Worm (Caenorhabditis elegans) whole organism, late embryonic: ENCODE data around the gene R12B2.3.

Experiments used
- C08G9.2 ChIP-seq: sonication (generic microtip); optimal IDR thresholded peaks from 2 replicates; lab custom pipeline; 2016; ENCODE audit warnings: mild to moderate bottlenecking, missing genetic modification characterization, moderate library complexity, missing compliant biosample characterization
- C38D4.7 ChIP-seq: fragments of 200-800 bp; sonication (Bioruptor generic); optimal IDR thresholded peaks from 2 replicates; lab custom pipeline; 2018; ENCODE audit warnings: mild to moderate bottlenecking, missing genetic modification characterization, moderate library complexity, missing compliant biosample characterization
- K02D7.2 ChIP-seq: sonication (generic microtip); optimal IDR thresholded peaks from 2 replicates; lab custom pipeline; 2017; ENCODE audit warnings: mild to moderate bottlenecking, missing genetic modification characterization, missing compliant biosample characterization
- K09A11.1 ChIP-seq: sonication (generic microtip); optimal IDR thresholded peaks from 2 replicates; lab custom pipeline; 2017; ENCODE audit warnings: antibody characterized with exemption, mild to moderate bottlenecking, missing genetic modification characterization, missing compliant biosample characterization; ENCODE audit not compliant: insufficient read depth
- T23F11.4 ChIP-seq: fragments of 200-800 bp; sonication (Bioruptor generic); optimal IDR thresholded peaks from 2 replicates; lab custom pipeline; 2018; ENCODE audit warnings: mild to moderate bottlenecking, missing genetic modification characterization, missing compliant biosample characterization
- Y22D7AL.16 ChIP-seq: sonication (generic microtip); optimal IDR thresholded peaks from 2 replicates; lab custom pipeline; 2016; ENCODE audit warnings: missing genetic modification characterization, missing compliant biosample characterization
- ahr-1 ChIP-seq: sonication (generic microtip); optimal IDR thresholded peaks from 2 replicates; lab custom pipeline; 2016; ENCODE audit warnings: missing genetic modification characterization, missing compliant biosample characterization
- ceh-18 ChIP-seq: sonication (generic microtip); optimal IDR thresholded peaks from 2 replicates; lab custom pipeline; 2016; ENCODE audit warnings: missing genetic modification characterization, missing compliant biosample characterization
- ceh-19 ChIP-seq: fragments of 200-800 bp; sonication (Bioruptor generic); optimal IDR thresholded peaks from 2 replicates; lab custom pipeline; 2018; ENCODE audit warnings: mild to moderate bottlenecking, missing genetic modification characterization, missing compliant biosample characterization
- ceh-2 ChIP-seq: sonication (generic microtip); optimal IDR thresholded peaks from 2 replicates; lab custom pipeline; 2016; ENCODE audit warnings: missing genotype, missing genetic modification characterization, missing compliant biosample characterization
- ceh-22 ChIP-seq: sonication (generic microtip); optimal IDR thresholded peaks from 2 replicates; lab custom pipeline; 2017; ENCODE audit warnings: missing biosample characterization, missing genetic modification characterization
- ceh-30 ChIP-seq: fragments of 150-350 bp; optimal IDR thresholded peaks from 2 replicates; lab custom pipeline; 2014; ENCODE audit warnings: missing biosample characterization, missing genetic modification characterization
- ceh-45 ChIP-seq: fragments of 200-800 bp; sonication (Bioruptor generic); IDR thresholded peaks from 2 replicates; pipeline ENCODE4 v1.3.6; 2022; ENCODE audit warnings: missing genetic modification reagents, missing genetic modification characterization, missing compliant biosample characterization
- ceh-6 ChIP-seq: fragments of 200-800 bp; sonication (Bioruptor generic); optimal IDR thresholded peaks from 2 replicates; lab custom pipeline; 2018; ENCODE audit warnings: mild to moderate bottlenecking, missing genetic modification characterization, missing compliant biosample characterization
- che-1 ChIP-seq: sonication (generic microtip); optimal IDR thresholded peaks from 2 replicates; lab custom pipeline; 2016; ENCODE audit warnings: mild to moderate bottlenecking, missing genetic modification characterization, missing compliant biosample characterization
- elt-2 ChIP-seq: sonication (generic microtip); optimal IDR thresholded peaks from 2 replicates; lab custom pipeline; 2016; ENCODE audit warnings: missing genetic modification reagents, missing genetic modification characterization, missing compliant biosample characterization
- ets-4 ChIP-seq: sonication (generic microtip); optimal IDR thresholded peaks from 2 replicates; lab custom pipeline; 2016; ENCODE audit warnings: missing genetic modification characterization, missing compliant biosample characterization
- eyg-1 ChIP-seq: sonication (generic microtip); optimal IDR thresholded peaks from 2 replicates; lab custom pipeline; 2016; ENCODE audit warnings: missing genotype, missing genetic modification characterization, missing compliant biosample characterization
- fkh-10 ChIP-seq: fragments of 150-350 bp; optimal IDR thresholded peaks from 2 replicates; lab custom pipeline; 2014; ENCODE audit warnings: missing biosample characterization, missing genetic modification reagents, missing genetic modification characterization
- gmeb-2 ChIP-seq: sonication (generic microtip); optimal IDR thresholded peaks from 2 replicates; lab custom pipeline; 2016; ENCODE audit warnings: missing genetic modification characterization, inconsistent platforms, missing compliant biosample characterization
- hlh-13 ChIP-seq: fragments of 200-800 bp; sonication (Bioruptor generic); optimal IDR thresholded peaks from 2 replicates; lab custom pipeline; 2018; ENCODE audit warnings: mild to moderate bottlenecking, missing genetic modification characterization, missing compliant biosample characterization
- hlh-15 ChIP-seq: sonication (generic microtip); optimal IDR thresholded peaks from 2 replicates; lab custom pipeline; 2016; ENCODE audit warnings: missing genetic modification characterization, missing compliant biosample characterization
- hlh-30 ChIP-seq: sonication (generic microtip); optimal IDR thresholded peaks from 2 replicates; lab custom pipeline; 2017; ENCODE audit warnings: antibody characterized with exemption, missing genetic modification characterization, missing compliant biosample characterization; ENCODE audit not compliant: insufficient read depth
- hlh-8 ChIP-seq: sonication (generic microtip); optimal IDR thresholded peaks from 2 replicates; lab custom pipeline; 2016; ENCODE audit warnings: missing genotype, missing genetic modification characterization, missing compliant biosample characterization
- lin-11 ChIP-seq: fragments of 200-800 bp; sonication (Bioruptor generic); optimal IDR thresholded peaks from 2 replicates; lab custom pipeline; 2018; ENCODE audit warnings: mild to moderate bottlenecking, missing genetic modification characterization, missing compliant biosample characterization
- madf-2 ChIP-seq: sonication (generic microtip); optimal IDR thresholded peaks from 2 replicates; lab custom pipeline; 2017; ENCODE audit warnings: missing genetic modification characterization, missing compliant biosample characterization
- mec-3 ChIP-seq: sonication (generic microtip); optimal IDR thresholded peaks from 2 replicates; lab custom pipeline; 2016; ENCODE audit warnings: borderline replicate concordance, missing genetic modification characterization, missing compliant biosample characterization
- nhr-11 ChIP-seq: fragments of 150-350 bp; optimal IDR thresholded peaks from 2 replicates; lab custom pipeline; 2014; ENCODE audit warnings: missing biosample characterization, missing genetic modification characterization
- nhr-232 ChIP-seq: sonication (generic microtip); optimal IDR thresholded peaks from 2 replicates; lab custom pipeline; 2016; ENCODE audit warnings: missing genetic modification characterization, missing compliant biosample characterization
- odd-2 ChIP-seq: sonication (generic microtip); optimal IDR thresholded peaks from 2 replicates; lab custom pipeline; 2017; ENCODE audit warnings: antibody characterized with exemption, mild to moderate bottlenecking, missing genetic modification characterization, missing compliant biosample characterization
- pag-3 ChIP-seq: sonication (generic microtip); optimal IDR thresholded peaks from 2 replicates; lab custom pipeline; 2016; ENCODE audit warnings: missing compliant biosample characterization, missing genetic modification characterization, borderline replicate concordance
- pat-9 ChIP-seq: fragments of 200-800 bp; sonication (Bioruptor generic); optimal IDR thresholded peaks from 2 replicates; lab custom pipeline; 2018; ENCODE audit warnings: mild to moderate bottlenecking, missing genetic modification characterization, moderate library complexity, missing compliant biosample characterization
- pha-2 ChIP-seq: sonication (generic microtip); optimal IDR thresholded peaks from 2 replicates; lab custom pipeline; 2017; ENCODE audit warnings: mild to moderate bottlenecking, missing genetic modification characterization, missing compliant biosample characterization
- pros-1 ChIP-seq: fragments of 150-350 bp; optimal IDR thresholded peaks from 2 replicates; lab custom pipeline; 2014; ENCODE audit warnings: missing biosample characterization, missing genetic modification reagents, missing genetic modification characterization
- ref-2 ChIP-seq: sonication (generic microtip); optimal IDR thresholded peaks from 2 replicates; lab custom pipeline; 2016; ENCODE audit warnings: missing genetic modification characterization, missing compliant biosample characterization
- rnt-1 ChIP-seq: sonication (generic microtip); optimal IDR thresholded peaks from 2 replicates; lab custom pipeline; 2016; ENCODE audit warnings: missing genetic modification characterization, missing compliant biosample characterization
- sdc-2 ChIP-seq: sonication (generic microtip); optimal IDR thresholded peaks from 2 replicates; lab custom pipeline; 2016; ENCODE audit warnings: missing genotype, missing genetic modification characterization, missing compliant biosample characterization
- syd-9 ChIP-seq: sonication (generic microtip); optimal IDR thresholded peaks from 2 replicates; lab custom pipeline; 2016; ENCODE audit warnings: mild to moderate bottlenecking, missing genetic modification characterization, moderate library complexity, missing compliant biosample characterization
- tbx-7 ChIP-seq: sonication (generic microtip); optimal IDR thresholded peaks from 2 replicates; lab custom pipeline; 2016; ENCODE audit warnings: missing genotype, missing genetic modification characterization, missing compliant biosample characterization
- ttx-3 ChIP-seq: sonication (generic microtip); optimal IDR thresholded peaks from 2 replicates; lab custom pipeline; 2016; ENCODE audit warnings: missing genetic modification reagents, missing genetic modification characterization, missing compliant biosample characterization
- unc-3 ChIP-seq, 2 experiments: fragments of 200-800 bp in 1 of 2; sonication (Bioruptor generic) in 1 of 2; sonication (generic microtip) in 1 of 2; conservative IDR thresholded peaks in 1 of 2; optimal IDR thresholded peaks in 1 of 2; 2 replicates each; pipeline versions ENCODE4 v1.3.6 to Lab custom; 2016 to 2022; ENCODE audit warnings: missing compliant biosample characterization in 2 of 2, missing genetic modification characterization in 2 of 2, missing genetic modification reagents in 1 of 2
- unc-42 ChIP-seq: sonication (generic microtip); optimal IDR thresholded peaks from 2 replicates; lab custom pipeline; 2016; ENCODE audit warnings: missing genotype, missing genetic modification characterization, missing compliant biosample characterization
- unc-55 ChIP-seq: sonication (generic microtip); optimal IDR thresholded peaks from 2 replicates; lab custom pipeline; 2017; ENCODE audit warnings: missing biosample characterization, missing genetic modification reagents, missing genetic modification characterization
- zip-5 ChIP-seq: sonication (generic microtip); optimal IDR thresholded peaks from 2 replicates; lab custom pipeline; 2016; ENCODE audit warnings: missing genetic modification characterization, missing compliant biosample characterization
- ztf-16 ChIP-seq: sonication (generic microtip); optimal IDR thresholded peaks from 2 replicates; lab custom pipeline; 2017; ENCODE audit warnings: missing genetic modification characterization, missing compliant biosample characterization

Gene R12B2.3

DNA sequence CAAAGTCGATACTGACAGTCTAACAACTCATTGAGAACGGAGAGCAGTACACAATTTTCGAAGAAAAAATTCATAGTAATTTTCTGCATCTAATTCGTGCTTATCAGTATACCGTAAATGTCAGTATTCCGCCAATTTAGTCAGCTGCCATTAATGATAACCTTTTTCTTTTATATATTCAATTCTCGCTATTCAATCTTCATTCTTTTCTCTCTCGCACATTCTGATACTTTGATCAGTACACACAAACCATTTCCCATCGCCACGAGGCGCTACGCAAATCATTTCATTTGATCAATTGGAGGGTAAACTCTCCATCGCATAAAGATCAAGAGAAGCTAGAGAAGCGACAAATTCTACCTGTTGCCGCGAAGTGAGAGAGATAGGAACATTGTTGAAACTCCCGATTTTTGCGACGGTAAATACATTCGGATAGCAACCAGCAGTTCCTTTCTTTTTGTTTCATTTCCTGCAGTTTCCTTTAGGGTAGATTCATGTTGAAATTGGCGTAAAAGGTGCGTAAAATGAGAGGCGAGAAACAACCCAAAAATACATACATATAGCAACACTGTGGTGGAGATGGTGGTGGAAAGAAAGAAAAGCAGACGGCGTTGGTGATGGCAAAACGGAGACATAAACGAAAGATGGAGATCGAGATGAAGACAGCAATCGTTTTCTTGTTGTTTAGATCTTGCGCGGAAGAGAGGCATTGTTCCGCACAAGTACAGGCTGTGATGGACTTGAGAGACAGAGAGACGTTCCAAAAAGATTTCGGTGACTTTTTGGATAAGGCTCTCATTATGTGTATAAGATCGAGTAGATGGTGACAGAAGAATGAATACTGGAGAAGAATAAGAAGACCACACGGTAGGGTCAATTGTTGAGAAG lies 33.0 kb downstream of the R12B2.3 start:
- TF ChIP-seq C08G9.2 (tag; lab: Kevin White, UChicago) (no peak), sdc-2 (no peak), ref-2 (tag; lab: Kevin White, UChicago) (no peak), ceh-22 (tag; lab: Kevin White, UChicago) (no peak), mec-3 (no peak), zip-5 (tag; lab: Kevin White, UChicago) (no peak), odd-2 (tag; lab: Kevin White, UChicago) (no peak), C38D4.7 (no peak), unc-3 (GFP tag; conservative IDR thresholded peaks at IDR 0.05; lab: Robert Waterston, UW) (no peak), unc-3 (tag; optimal IDR thresholded peaks at IDR 0.05; lab: Kevin White, UChicago) (no peak), ceh-30 (tag; lab: Kevin White, UChicago) (no peak), K09A11.1 (no peak), ceh-6 (GFP tag; lab: Kevin White, UChicago) (no peak), eyg-1 (tag; lab: Kevin White, UChicago) (no peak), hlh-13 (GFP tag; lab: Kevin White, UChicago) (no peak), ceh-45 (no peak), lin-11 (no peak), Y22D7AL.16 (no peak), ceh-2 (tag; lab: Kevin White, UChicago) (no peak), ttx-3 (tag; lab: Kevin White, UChicago) (no peak), ztf-16 (no peak), hlh-30 (tag; lab: Kevin White, UChicago) (no peak), fkh-10 (GFP tag; lab: Kevin White, UChicago) (no peak), hlh-8 (no peak), rnt-1 (tag; lab: Kevin White, UChicago) (peak; percentile 9), pha-2 (tag; lab: Kevin White, UChicago) (no peak), madf-2 (tag; lab: Kevin White, UChicago) (no peak), ets-4 (peak; percentile 13), ceh-18 (tag; lab: Kevin White, UChicago) (peak; percentile 39), pag-3 (no peak), che-1 (tag; lab: Kevin White, UChicago) (no peak), syd-9 (tag; lab: Kevin White, UChicago) (no peak), tbx-7 (tag; lab: Kevin White, UChicago) (no peak), unc-55 (peak; percentile 14), ceh-19 (GFP tag; lab: Kevin White, UChicago) (no peak), gmeb-2 (tag; lab: Kevin White, UChicago) (no peak)
- TF ChIP-seq, all 69 proteins: peak for 4

ce11 chrIII:5839147-5839546 lies 33.8 kb downstream of the R12B2.3 start:
- TF ChIP-seq elt-2 (tag; lab: Kevin White, UChicago): peak; percentile 23
- no peak for TF ChIP-seq ttx-3 (tag; lab: Kevin White, UChicago)
- TF ChIP-seq, all 69 proteins: peak for 1

ce11 chrIII:5839598-5839997 lies 34.2 kb downstream of the R12B2.3 start:
- TF ChIP-seq ceh-22 (tag; lab: Kevin White, UChicago) (no peak), K02D7.2 (tag; lab: Kevin White, UChicago) (no peak), hlh-8 (no peak), T23F11.4 (GFP tag; lab: Kevin White, UChicago) (no peak), madf-2 (tag; lab: Kevin White, UChicago) (no peak), hlh-15 (no peak), ceh-45 (no peak), ceh-18 (tag; lab: Kevin White, UChicago) (no peak), ahr-1 (tag; lab: Kevin White, UChicago) (no peak), nhr-232 (tag; lab: Kevin White, UChicago) (no peak), pros-1 (no peak), nhr-11 (tag; lab: Kevin White, UChicago) (no peak), ztf-16 (no peak), C08G9.2 (tag; lab: Kevin White, UChicago) (no peak), unc-42 (tag; lab: Kevin White, UChicago) (no peak), C38D4.7 (no peak), ceh-30 (tag; lab: Kevin White, UChicago) (no peak), che-1 (tag; lab: Kevin White, UChicago) (no peak), hlh-30 (tag; lab: Kevin White, UChicago) (no peak), pat-9 (tag; lab: Kevin White, UChicago) (no peak)
